Fruit fly (Drosophila melanogaster) whole organism, pupa: ENCODE results near the gene Mp.

Source experiments
- CG10348 ChIP-seq: fragments of 200-800 bp; sonication (Bioruptor generic); IDR thresholded peaks from 2 replicates; pipeline ENCODE4 v1.3.6; 2022; ENCODE audit warnings: missing biosample characterization, missing genetic modification characterization
- CG13204 ChIP-seq: fragments of 200-800 bp; sonication (Bioruptor generic); optimal IDR thresholded peaks from 2 replicates; lab custom pipeline; 2018; ENCODE audit warnings: missing biosample characterization, mild to moderate bottlenecking, missing genetic modification characterization, moderate library complexity
- CG17806 ChIP-seq: fragments of 200-800 bp; sonication (Bioruptor generic); optimal IDR thresholded peaks from 2 replicates; lab custom pipeline; 2018; ENCODE audit warnings: missing biosample characterization, mild to moderate bottlenecking, missing genetic modification characterization, moderate library complexity
- CG8159 ChIP-seq: fragments of 200-800 bp; sonication (Bioruptor generic); optimal IDR thresholded peaks from 3 replicates; lab custom pipeline; 2018; ENCODE audit warnings: missing biosample characterization, mild to moderate bottlenecking, missing genetic modification characterization, moderate library complexity
- CG9948 ChIP-seq: fragments of 200-800 bp; sonication (Bioruptor generic); optimal IDR thresholded peaks from 2 replicates; lab custom pipeline; 2018; ENCODE audit warnings: missing biosample characterization, mild to moderate bottlenecking, missing genetic modification characterization, moderate library complexity
- EcR ChIP-seq: fragments of 200-800 bp; sonication (Bioruptor generic); optimal IDR thresholded peaks from 3 replicates; lab custom pipeline; 2019; ENCODE audit warnings: missing biosample characterization, missing genetic modification characterization, mild to moderate bottlenecking, moderate library complexity, missing genetic modification reagents
- Snoo ChIP-seq: fragments of 200-800 bp; sonication (Bioruptor generic); optimal IDR thresholded peaks from 3 replicates; lab custom pipeline; 2017; ENCODE audit warnings: missing biosample characterization, mild to moderate bottlenecking, missing genetic modification characterization, inconsistent platforms
- rn ChIP-seq: fragments of 200-800 bp; sonication (Bioruptor generic); IDR thresholded peaks from 2 replicates; pipeline ENCODE4 v1.3.6; 2022; ENCODE audit warnings: missing biosample characterization, missing genetic modification characterization

DNA sequence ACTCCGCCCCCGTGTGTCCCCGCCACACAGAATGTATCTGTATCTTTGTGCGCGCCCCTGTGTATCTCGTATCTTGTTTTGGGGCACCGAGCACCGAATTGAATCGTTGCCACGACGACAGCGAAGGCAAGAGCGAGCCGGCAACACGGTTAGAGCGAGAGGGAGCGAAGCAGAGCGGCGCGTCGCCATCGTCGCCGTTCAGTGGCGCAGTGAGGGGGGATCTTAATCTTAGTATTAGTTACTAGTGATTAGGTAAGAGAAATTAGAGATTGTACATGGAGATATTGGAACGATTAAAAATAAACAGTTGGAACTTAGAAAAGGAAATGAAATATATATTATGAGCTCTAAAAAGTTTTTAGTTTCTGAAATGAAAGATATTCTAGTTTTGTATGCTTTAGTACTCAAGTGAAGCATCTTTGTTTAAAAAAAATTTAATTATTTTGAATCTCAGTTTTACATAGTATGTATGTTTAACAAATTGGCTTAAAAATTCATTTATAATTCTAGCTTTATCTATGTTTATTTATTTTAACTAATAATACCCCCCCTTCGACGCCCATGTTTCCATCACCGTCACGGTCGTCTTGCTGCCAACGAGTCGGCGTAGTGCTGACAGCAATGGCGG lies 9.6 kb upstream of the Mp start:
- TF ChIP-seq Snoo (tag; lab: Kevin White, UChicago) (peak; percentile 76), CG17806 (tag; lab: Kevin White, UChicago) (peak; percentile 67), CG9948 (tag; lab: Kevin White, UChicago) (peak; percentile 76), rn (GFP tag; lab: Robert Waterston, UW) (0 out of 2 replicates have a peak, but pooled peaks have one; percentile 19), CG8159 (tag; lab: Kevin White, UChicago) (peak; percentile 91), EcR (no peak), CG13204 (peak; percentile 63), CG10348 (GFP tag; lab: Robert Waterston, UW) (0 out of 2 replicates have a peak, but pooled peaks have one; percentile 6)
